Worm (Caenorhabditis elegans): Measurements from ENCODE around the gene C01G10.6.
A peak's percentile ranks its signal among the peaks of the same experiment; 100 is the strongest.

ce11 chrV:15072738-15073137, 14.7 kb upstream of the C01G10.6 start:
- TF ChIP-seq hlh-8 (tag; optimal IDR thresholded peaks at IDR 0.05): no peak
- no peak for TF ChIP-seq hlh-6 (tag; optimal IDR thresholded peaks at IDR 0.05)
- no peak for TF ChIP-seq ceh-22 (tag; optimal IDR thresholded peaks at IDR 0.05)
- TF ChIP-seq rnt-1 (tag; optimal IDR thresholded peaks at IDR 0.05): no peak
- TF ChIP-seq ceh-48 (tag; optimal IDR thresholded peaks at IDR 0.05): peak; percentile 39
- TF ChIP-seq fax-1 (tag; optimal IDR thresholded peaks at IDR 0.05): no peak
- TF ChIP-seq hlh-30 (tag; optimal IDR thresholded peaks at IDR 0.05; ENCODE audit: insufficient read depth): no peak
- TF ChIP-seq syd-9 (tag; optimal IDR thresholded peaks at IDR 0.05): no peak
- no peak for TF ChIP-seq dmd-4 (tag; optimal IDR thresholded peaks at IDR 0.05; ENCODE audit: borderline replicate concordance)
- TF ChIP-seq elt-2 (tag; optimal IDR thresholded peaks at IDR 0.05): no peak
